Worm (Caenorhabditis elegans) whole organism, L4/young adult: ENCODE measurements around the gene ins-20.
"Not testable (repeated sequence)": the region's sequence is repeated elsewhere in the genome, so short reads cannot be mapped to it uniquely, and the experiment has no call there.

Experiments
- W03F9.2 ChIP-seq: fragments of 150-350 bp; optimal IDR thresholded peaks from 2 replicates; lab custom pipeline; 2014; ENCODE audit warnings: missing biosample characterization, missing genetic modification characterization
- dao-5 ChIP-seq: sonication (generic microtip); optimal IDR thresholded peaks from 2 replicates; lab custom pipeline; 2016; ENCODE audit warnings: missing genotype, missing genetic modification characterization, moderate library complexity, missing compliant biosample characterization
- him-1 ChIP-seq: sonication (generic microtip); optimal IDR thresholded peaks from 2 replicates; lab custom pipeline; 2016; ENCODE audit warnings: missing genotype, missing genetic modification reagents, missing genetic modification characterization, missing compliant biosample characterization

ce11 chrII:6014057-6014456 lies 3.4 kb downstream of the ins-20 start, which contains the start of gene ZK84.2:
- TF ChIP-seq dao-5 (tag; lab: Kevin White, UChicago); him-1 (tag; lab: Kevin White, UChicago); W03F9.2: not testable (repeated sequence)
